Fruit fly (Drosophila melanogaster) whole organism, embryonic: ENCODE measurements around the gene CG5498.

Experiments
- Ada2b ChIP-seq: fragments of 200-800 bp; sonication (Bioruptor generic); IDR thresholded peaks from 2 replicates; pipeline ENCODE4 v1.3.6; 2022; ENCODE audit warnings: missing biosample characterization, missing genetic modification characterization
- Atf3 ChIP-seq: fragments of 200-800 bp; sonication (Bioruptor generic); optimal IDR thresholded peaks from 3 replicates; lab custom pipeline; 2016; ENCODE audit warnings: missing biosample characterization, missing genetic modification characterization
- B-H2 ChIP-seq: fragments of 200-800 bp; sonication (Bioruptor generic); optimal IDR thresholded peaks from 2 replicates; lab custom pipeline; 2018; ENCODE audit warnings: missing biosample characterization, mild to moderate bottlenecking, missing genetic modification characterization
- CG1602 ChIP-seq: fragments of 200-800 bp; sonication (Bioruptor generic); optimal IDR thresholded peaks from 3 replicates; lab custom pipeline; 2016; ENCODE audit warnings: missing biosample characterization, missing genetic modification characterization
- CG17829 ChIP-seq: fragments of 200-800 bp; optimal IDR thresholded peaks from 2 replicates; lab custom pipeline; 2019; ENCODE audit warnings: missing biosample characterization, mild to moderate bottlenecking, missing genetic modification characterization, moderate library complexity
- CG18764 ChIP-seq: fragments of 200-800 bp; sonication (Bioruptor generic); optimal IDR thresholded peaks from 3 replicates; lab custom pipeline; 2016; ENCODE audit warnings: missing biosample characterization, missing genetic modification characterization
- CG2199 ChIP-seq: fragments of 200-800 bp; sonication (Bioruptor generic); IDR thresholded peaks from 3 replicates; pipeline ENCODE4 v1.3.6; 2022; ENCODE audit warnings: missing biosample characterization, missing genetic modification characterization
- CG30403 ChIP-seq: fragments of 200-800 bp; sonication (Bioruptor generic); optimal IDR thresholded peaks from 3 replicates; lab custom pipeline; 2016; ENCODE audit warnings: missing biosample characterization, missing genetic modification characterization
- CG32772 ChIP-seq: fragments of 200-800 bp; sonication (Bioruptor generic); IDR thresholded peaks from 2 replicates; pipeline ENCODE4 v1.3.6; 2022; ENCODE audit warnings: missing biosample characterization, missing genetic modification characterization
- CG33557 ChIP-seq: fragments of 200-800 bp; sonication (Bioruptor generic); optimal IDR thresholded peaks from 2 replicates; lab custom pipeline; 2019; ENCODE audit warnings: missing biosample characterization, mild to moderate bottlenecking, missing genetic modification characterization, moderate library complexity
- CG34422 ChIP-seq: fragments of 200-800 bp; sonication (Bioruptor generic); IDR thresholded peaks from 3 replicates; pipeline ENCODE4 v1.3.6; 2022; ENCODE audit warnings: missing biosample characterization, missing genetic modification characterization
- CG5180 ChIP-seq: fragments of 200-800 bp; sonication (Bioruptor generic); optimal IDR thresholded peaks from 3 replicates; lab custom pipeline; 2017; ENCODE audit warnings: missing biosample characterization, missing genetic modification characterization, mild to moderate bottlenecking, moderate library complexity, missing genetic modification reagents
- CG6683 ChIP-seq: fragments of 200-800 bp; sonication (Bioruptor generic); optimal IDR thresholded peaks from 2 replicates; lab custom pipeline; 2017; ENCODE audit warnings: missing biosample characterization, mild to moderate bottlenecking, missing genetic modification characterization, missing genetic modification reagents
- CG7372 ChIP-seq: fragments of 200-800 bp; sonication (Bioruptor generic); IDR thresholded peaks from 2 replicates; pipeline ENCODE4 v1.3.6; 2022; ENCODE audit warnings: missing biosample characterization, missing genetic modification characterization
- CG7556 ChIP-seq: fragments of 200-800 bp; sonication (Bioruptor generic); optimal IDR thresholded peaks from 2 replicates; lab custom pipeline; 2017; ENCODE audit warnings: missing biosample characterization, mild to moderate bottlenecking, missing genetic modification characterization
- CG7786 ChIP-seq: fragments of 200-800 bp; sonication (Bioruptor generic); optimal IDR thresholded peaks from 2 replicates; lab custom pipeline; 2016; ENCODE audit warnings: missing biosample characterization, missing genetic modification characterization
- CG7928 ChIP-seq: fragments of 200-800 bp; sonication (Bioruptor generic); optimal IDR thresholded peaks from 2 replicates; lab custom pipeline; 2017; ENCODE audit warnings: missing biosample characterization, mild to moderate bottlenecking, missing genetic modification characterization
- CG8281 ChIP-seq: fragments of 200-800 bp; sonication (Bioruptor generic); optimal IDR thresholded peaks from 2 replicates; lab custom pipeline; 2018; ENCODE audit warnings: missing biosample characterization, mild to moderate bottlenecking, missing genetic modification characterization, moderate library complexity
- CG9437 ChIP-seq: fragments of 200-800 bp; sonication (Bioruptor generic); optimal IDR thresholded peaks from 2 replicates; lab custom pipeline; 2018; ENCODE audit warnings: missing biosample characterization, mild to moderate bottlenecking, missing genetic modification characterization
- CG9797 ChIP-seq: fragments of 200-800 bp; sonication (Bioruptor generic); optimal IDR thresholded peaks from 3 replicates; lab custom pipeline; 2018; ENCODE audit warnings: missing biosample characterization, mild to moderate bottlenecking, missing genetic modification characterization
- CG9876 ChIP-seq: fragments of 200-800 bp; sonication (Bioruptor generic); optimal IDR thresholded peaks from 2 replicates; lab custom pipeline; 2016; ENCODE audit warnings: missing biosample characterization, missing genetic modification characterization
- D ChIP-seq, 2 experiments: fragments of 200-800 bp in 1 of 2; fragments of >200 bp in 1 of 2; sonication (Bioruptor generic) in 1 of 2; optimal IDR thresholded peaks; 2 replicates in 1 of 2; 3 replicates in 1 of 2; lab custom pipeline; 2017; ENCODE audit warnings: mild to moderate bottlenecking in 1 of 2, missing biosample characterization in 1 of 2, missing genetic modification characterization in 1 of 2, missing genetic modification reagents in 1 of 2
- Dad ChIP-seq: fragments of 200-800 bp; sonication (Bioruptor generic); optimal IDR thresholded peaks from 3 replicates; lab custom pipeline; 2016; ENCODE audit warnings: missing biosample characterization, missing genetic modification characterization
- Dref ChIP-seq: fragments of 200-800 bp; sonication (Bioruptor generic); IDR thresholded peaks from 2 replicates; pipeline ENCODE4 v1.3.6; 2022; ENCODE audit warnings: missing biosample characterization, missing genetic modification characterization
- E2f1 ChIP-seq: fragments of 200-800 bp; sonication (Bioruptor generic); IDR thresholded peaks from 2 replicates; pipeline ENCODE4 v1.3.6; 2022; ENCODE audit warnings: missing biosample characterization, missing genetic modification characterization
- Gug ChIP-seq: fragments of 200-800 bp; sonication (Bioruptor generic); IDR thresholded peaks from 4 replicates; pipeline ENCODE4 v1.3.6; 2022; ENCODE audit warnings: missing biosample characterization, missing genetic modification characterization
- HmgD ChIP-seq: fragments of 200-800 bp; sonication (Bioruptor generic); optimal IDR thresholded peaks from 3 replicates; lab custom pipeline; 2016; ENCODE audit warnings: missing biosample characterization, missing genetic modification characterization
- Lhr ChIP-seq: fragments of 200-800 bp; sonication (Bioruptor generic); optimal IDR thresholded peaks from 3 replicates; lab custom pipeline; 2017; ENCODE audit warnings: mild to moderate bottlenecking, missing biosample characterization, missing genetic modification reagents, missing genetic modification characterization
- Med ChIP-seq: fragments of 200-800 bp; sonication (Bioruptor generic); peaks from one replicate; lab custom pipeline; 2016; ENCODE audit warnings: missing biosample characterization, missing genetic modification characterization, mild to moderate bottlenecking, inconsistent platforms, moderate library complexity
- Ravus ChIP-seq: fragments of 200-800 bp; sonication (Bioruptor generic); IDR thresholded peaks from 2 replicates; pipeline ENCODE4 v1.3.6; 2022; ENCODE audit warnings: missing biosample characterization, missing genetic modification characterization
- Sin3A ChIP-seq: fragments of >200 bp; optimal IDR thresholded peaks from 2 replicates; lab custom pipeline; 2018
- Sry-δ ChIP-seq: fragments of 200-800 bp; sonication (Bioruptor generic); optimal IDR thresholded peaks from 2 replicates; lab custom pipeline; 2016; ENCODE audit warnings: missing biosample characterization, missing genetic modification characterization
- bcd ChIP-seq: fragments of 200-800 bp; sonication (Bioruptor generic); optimal IDR thresholded peaks from 2 replicates; lab custom pipeline; 2017; ENCODE audit warnings: missing biosample characterization, mild to moderate bottlenecking, missing genetic modification characterization
- br ChIP-seq: fragments of >200 bp; optimal IDR thresholded peaks from 2 replicates; lab custom pipeline; 2017
- bsh ChIP-seq, 2 experiments: fragments of 200-800 bp; sonication (Bioruptor generic); optimal IDR thresholded peaks; 2 replicates each; lab custom pipeline; 2017 to 2018; ENCODE audit warnings: mild to moderate bottlenecking in 2 of 2, missing biosample characterization in 2 of 2, missing genetic modification characterization in 2 of 2, moderate library complexity in 1 of 2
- esg ChIP-seq: fragments of 200-800 bp; sonication (Bioruptor generic); conservative IDR thresholded peaks from 2 replicates; pipeline ENCODE4 v1.3.6; 2022; ENCODE audit warnings: missing biosample characterization, missing genetic modification characterization
- gcm2 ChIP-seq: fragments of 200-800 bp; sonication (Bioruptor generic); optimal IDR thresholded peaks from 2 replicates; lab custom pipeline; 2016; ENCODE audit warnings: missing biosample characterization, missing genetic modification characterization
- gro ChIP-seq: fragments of 200-800 bp; sonication (Bioruptor generic); optimal IDR thresholded peaks from 2 replicates; lab custom pipeline; 2016; ENCODE audit warnings: missing biosample characterization, missing genetic modification characterization
- hkb ChIP-seq, 2 experiments: fragments of 200-800 bp in 1 of 2; fragments of >200 bp in 1 of 2; sonication (Bioruptor generic) in 1 of 2; IDR thresholded peaks in 1 of 2; optimal IDR thresholded peaks in 1 of 2; 2 replicates each; pipeline versions ENCODE4 v1.3.6 to Lab custom; 2017 to 2022; ENCODE audit warnings: missing biosample characterization in 1 of 2, missing genetic modification characterization in 1 of 2
- ind ChIP-seq: fragments of 200-800 bp; sonication (Bioruptor generic); optimal IDR thresholded peaks from 3 replicates; lab custom pipeline; 2016; ENCODE audit warnings: missing biosample characterization, missing genetic modification characterization
- luna ChIP-seq: fragments of 200-800 bp; sonication (Bioruptor generic); optimal IDR thresholded peaks from 2 replicates; lab custom pipeline; 2016; ENCODE audit warnings: missing biosample characterization, missing genetic modification characterization
- maf-S ChIP-seq: fragments of 200-800 bp; sonication (Bioruptor generic); optimal IDR thresholded peaks from 2 replicates; lab custom pipeline; 2016; ENCODE audit warnings: missing biosample characterization, missing genetic modification characterization
- otp ChIP-seq: fragments of 200-800 bp; sonication (Bioruptor generic); IDR thresholded peaks from 3 replicates; pipeline ENCODE4, ENCODE4 v1.3.6; 2022; ENCODE audit warnings: missing biosample characterization, missing genetic modification characterization
- peb ChIP-seq: fragments of 200-800 bp; sonication (Bioruptor generic); IDR thresholded peaks from 2 replicates; pipeline ENCODE4 v1.3.6; 2022; ENCODE audit warnings: missing biosample characterization, missing genetic modification characterization
- repo ChIP-seq: fragments of 200-800 bp; sonication (Bioruptor generic); optimal IDR thresholded peaks from 2 replicates; lab custom pipeline; 2016; ENCODE audit warnings: missing biosample characterization, missing genetic modification characterization
- sima ChIP-seq: fragments of 200-800 bp; sonication (Bioruptor generic); optimal IDR thresholded peaks from 2 replicates; lab custom pipeline; 2016; ENCODE audit warnings: missing biosample characterization, missing genetic modification characterization
- ssp ChIP-seq: fragments of 200-800 bp; sonication (Bioruptor generic); IDR thresholded peaks from 2 replicates; pipeline ENCODE4 v1.3.6; 2022; ENCODE audit warnings: missing biosample characterization, missing genetic modification characterization
- stc ChIP-seq: fragments of 200-800 bp; sonication (Bioruptor generic); IDR thresholded peaks from 2 replicates; pipeline ENCODE4 v1.3.6; 2022; ENCODE audit warnings: missing biosample characterization, missing genetic modification characterization
- tap ChIP-seq: fragments of 200-800 bp; optimal IDR thresholded peaks from 3 replicates; lab custom pipeline; 2019; ENCODE audit warnings: missing biosample characterization, mild to moderate bottlenecking, missing genetic modification characterization, moderate library complexity
- usp ChIP-seq: fragments of >200 bp; optimal IDR thresholded peaks from 2 replicates; lab custom pipeline; 2017; ENCODE audit warnings: missing biosample characterization, missing genetic modification characterization
- zen ChIP-seq: fragments of 200-800 bp; sonication (Bioruptor generic); optimal IDR thresholded peaks from 3 replicates; lab custom pipeline; 2018; ENCODE audit warnings: missing biosample characterization, mild to moderate bottlenecking, missing genetic modification characterization, moderate library complexity
- zen2 ChIP-seq: fragments of 200-800 bp; sonication (Bioruptor generic); IDR thresholded peaks from 3 replicates; pipeline ENCODE4 v1.3.6; 2022; ENCODE audit warnings: missing biosample characterization, missing genetic modification characterization; ENCODE audit not compliant: partially characterized antibody
- zf30C ChIP-seq: fragments of 200-800 bp; sonication (Bioruptor generic); optimal IDR thresholded peaks from 3 replicates; lab custom pipeline; 2018; ENCODE audit warnings: missing biosample characterization, mild to moderate bottlenecking, missing genetic modification characterization

The CG5498 gene

DNA sequence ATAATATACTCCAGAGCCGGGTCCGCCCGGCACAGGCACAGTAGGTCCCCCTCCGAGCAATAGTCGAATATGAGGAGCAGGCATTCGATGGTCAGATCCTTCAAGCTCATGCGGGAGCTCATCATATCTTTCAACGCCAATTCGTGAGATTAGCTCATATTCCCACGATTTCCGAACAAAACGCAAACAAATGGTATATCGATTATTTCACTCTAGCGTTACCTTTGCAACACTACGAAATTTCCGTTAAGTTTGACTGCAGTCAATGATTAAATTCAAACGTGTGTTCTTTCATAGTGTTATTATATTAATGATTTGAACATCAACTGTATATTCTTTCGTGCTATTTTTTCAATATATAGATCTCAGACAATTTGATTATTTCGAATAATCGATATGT lies 9.4 kb upstream of the CG5498 start, which contains the start of gene CG33969 (continued):
- TF ChIP-seq bcd (GFP tag; lab: Kevin White, UChicago) (no peak), CG2199 (GFP tag; lab: Robert Waterston, UW) (0 out of 3 replicates have a peak, but pooled peaks have one; percentile 11), gro (GFP tag; lab: Kevin White, UChicago) (no peak), Ada2b (no peak), Ravus (no peak), CG9876 (no peak), luna (GFP tag; lab: Kevin White, UChicago) (no peak), stc (GFP tag; lab: Robert Waterston, UW) (no peak), D (optimal IDR thresholded peaks at IDR 0.05; lab: Kevin White, UChicago) (no peak), D (GFP tag; optimal IDR thresholded peaks at IDR 0.05; lab: Kevin White, UChicago) (no peak), Atf3 (GFP tag; lab: Kevin White, UChicago) (no peak), zf30C (GFP tag; lab: Kevin White, UChicago) (no peak), CG1602 (GFP tag; lab: Kevin White, UChicago) (no peak), tap (tag; lab: Kevin White, UChicago) (no peak), CG18764 (GFP tag; lab: Kevin White, UChicago) (no peak), br (lab: Kevin White, UChicago) (no peak), CG8281 (no peak), ind (GFP tag; lab: Kevin White, UChicago) (no peak), Med (GFP tag; lab: Kevin White, UChicago) (peak; percentile 65), CG34422 (GFP tag; lab: Robert Waterston, UW) (no peak), Gug (GFP tag; lab: Robert Waterston, UW) (no peak), esg (GFP tag; lab: Robert Waterston, UW) (no peak), hkb (optimal IDR thresholded peaks at IDR 0.05; lab: Kevin White, UChicago) (no peak), hkb (GFP tag; IDR thresholded peaks at IDR 0.05; lab: Robert Waterston, UW) (no peak), ssp (GFP tag; lab: Robert Waterston, UW) (no peak), gcm2 (GFP tag; lab: Kevin White, UChicago) (no peak), zen (tag; lab: Kevin White, UChicago) (no peak), maf-S (GFP tag; lab: Kevin White, UChicago) (no peak), CG17829 (tag; lab: Kevin White, UChicago) (no peak), HmgD (no peak), otp (no peak), CG33557 (GFP tag; lab: Kevin White, UChicago) (no peak), bsh (GFP tag; optimal IDR thresholded peaks at IDR 0.05; lab: Kevin White, UChicago) (no peak), CG7786 (GFP tag; lab: Kevin White, UChicago) (no peak), CG32772 (GFP tag; lab: Robert Waterston, UW) (no peak), E2f1 (GFP tag; lab: Robert Waterston, UW) (no peak), CG9437 (GFP tag; lab: Kevin White, UChicago) (peak; percentile 58), CG7372 (GFP tag; lab: Robert Waterston, UW) (no peak), CG7556 (no peak), CG9797 (GFP tag; lab: Kevin White, UChicago) (no peak), usp (GFP tag; lab: Kevin White, UChicago) (no peak), Sry-δ (peak; percentile 40), B-H2 (GFP tag; lab: Kevin White, UChicago) (peak; percentile 12), CG6683 (GFP tag; lab: Kevin White, UChicago) (no peak), zen2 (GFP tag; lab: Robert Waterston, UW) (no peak), Dad (GFP tag; lab: Kevin White, UChicago) (no peak), sima (GFP tag; lab: Kevin White, UChicago) (no peak), CG5180 (GFP tag; lab: Kevin White, UChicago) (no peak), peb (GFP tag; lab: Robert Waterston, UW) (no peak), CG30403 (GFP tag; lab: Kevin White, UChicago) (no peak), CG7928 (GFP tag; lab: Kevin White, UChicago) (no peak), repo (GFP tag; lab: Kevin White, UChicago) (no peak), Dref (GFP tag; lab: Robert Waterston, UW) (peak; percentile 64), Sin3A (lab: Kevin White, UChicago) (no peak), Lhr (GFP tag; lab: Kevin White, UChicago) (no peak)
